Fruit fly (Drosophila melanogaster) whole organism, wandering third instar larva: ENCODE data around the gene Bacc.
A peak's percentile ranks its signal among the peaks of the same experiment; 100 is the strongest.

Experiments used
- CG9705 ChIP-seq: fragments of 200-800 bp; sonication (Bioruptor generic); optimal IDR thresholded peaks from 2 replicates; lab custom pipeline; 2018; ENCODE audit warnings: missing biosample characterization, mild to moderate bottlenecking, missing genetic modification characterization
- CrebA ChIP-seq: fragments of 200-800 bp; sonication (Bioruptor generic); optimal IDR thresholded peaks from 2 replicates; lab custom pipeline; 2016; ENCODE audit warnings: missing biosample characterization, mild to moderate bottlenecking, missing genetic modification characterization, borderline replicate concordance
- Dfd ChIP-seq: fragments of >200 bp; optimal IDR thresholded peaks from 2 replicates; lab custom pipeline; 2017; ENCODE audit warnings: missing biosample characterization, missing genetic modification characterization
- GATAd ChIP-seq: sonication (Bioruptor generic); optimal IDR thresholded peaks from 2 replicates; lab custom pipeline; 2016; ENCODE audit warnings: missing biosample characterization, missing genetic modification characterization
- Hr78 ChIP-seq: fragments of >200 bp; optimal IDR thresholded peaks from 2 replicates; lab custom pipeline; 2017; ENCODE audit warnings: missing biosample characterization, missing genetic modification characterization
- Hr83 ChIP-seq: fragments of 200-300 bp; sonication (Bioruptor generic); optimal IDR thresholded peaks from 2 replicates; lab custom pipeline; 2016; ENCODE audit warnings: missing biosample characterization, mild to moderate bottlenecking, missing genetic modification characterization, moderate library complexity; ENCODE audit not compliant: poor library complexity, severe bottlenecking
- Mio ChIP-seq: sonication (Bioruptor generic); optimal IDR thresholded peaks from 2 replicates; lab custom pipeline; 2016; ENCODE audit warnings: missing biosample characterization, missing genetic modification characterization
- Myc ChIP-seq: fragments of >200 bp; optimal IDR thresholded peaks from 2 replicates; lab custom pipeline; 2017
- ey ChIP-seq: fragments of 200-800 bp; sonication (Bioruptor generic); optimal IDR thresholded peaks from 2 replicates; lab custom pipeline; 2016; ENCODE audit warnings: missing biosample characterization, missing genetic modification characterization
- fru ChIP-seq: fragments of 200-800 bp; sonication (Bioruptor generic); optimal IDR thresholded peaks from 3 replicates; lab custom pipeline; 2016; ENCODE audit warnings: missing biosample characterization, mild to moderate bottlenecking, missing genetic modification characterization
- psq ChIP-seq: fragments of 200-800 bp; sonication (Bioruptor generic); optimal IDR thresholded peaks from 3 replicates; lab custom pipeline; 2017; ENCODE audit warnings: missing biosample characterization, mild to moderate bottlenecking, missing genetic modification characterization, moderate library complexity
- usp ChIP-seq: fragments of >200 bp; optimal IDR thresholded peaks from 2 replicates; lab custom pipeline; 2017; ENCODE audit warnings: missing biosample characterization, missing genetic modification characterization
- woc ChIP-seq: sonication (Bioruptor generic); optimal IDR thresholded peaks from 2 replicates; lab custom pipeline; 2016; ENCODE audit warnings: missing biosample characterization, mild to moderate bottlenecking, missing genetic modification characterization

- peak; percentile 82 for TF ChIP-seq ey (GFP tag; lab: Kevin White, UChicago)
- peak; percentile 79 for TF ChIP-seq Myc (lab: Kevin White, UChicago)
- no peak for TF ChIP-seq Dfd (GFP tag; lab: Kevin White, UChicago)
- peak; percentile 88 for TF ChIP-seq psq (GFP tag; lab: Kevin White, UChicago)
- peak; percentile 92 for TF ChIP-seq woc
- TF ChIP-seq fru (GFP tag; lab: Kevin White, UChicago) = peak; percentile 86
- TF ChIP-seq Mio = peak; percentile 39
- TF ChIP-seq GATAd (GFP tag; lab: Kevin White, UChicago) = no peak
- TF ChIP-seq CrebA (GFP tag; lab: Kevin White, UChicago) = no peak
- TF ChIP-seq Hr83 (GFP tag; lab: Kevin White, UChicago) = peak; percentile 91
- peak; percentile 86 for TF ChIP-seq CG9705
- TF ChIP-seq Hr78 = no peak
- TF ChIP-seq usp (GFP tag; lab: Kevin White, UChicago) = no peak
Observed at dm6 chr2L:2748480-2749143, 3.6 kb upstream of the Bacc start.
